Fruit fly (Drosophila melanogaster): Measurements from ENCODE around the gene CG42635.
A peak's percentile ranks its signal among the peaks of the same experiment; 100 is the strongest.

Gene CG42635

DNA sequence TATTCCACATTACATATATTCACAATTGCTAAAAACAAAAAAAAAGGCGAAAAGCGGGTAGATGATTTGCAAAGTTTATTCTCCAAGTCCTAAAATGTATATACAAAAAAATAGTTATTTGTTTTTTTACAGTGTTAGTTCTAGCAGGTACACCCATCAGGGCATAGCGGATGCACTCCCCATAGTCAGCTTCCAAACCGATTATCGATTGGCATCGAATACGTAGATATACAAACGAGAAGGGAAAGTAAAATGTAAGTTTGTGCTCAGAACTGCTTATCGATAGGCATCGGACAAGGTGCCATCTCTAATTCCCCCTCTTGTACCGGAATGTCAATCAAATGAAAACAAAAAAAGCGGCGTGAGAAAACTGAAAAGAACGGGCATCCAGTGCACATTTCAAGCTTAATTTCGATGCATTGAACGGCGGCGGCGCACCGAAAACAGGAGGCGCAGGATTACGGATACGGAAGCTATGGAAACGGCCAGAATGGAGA is 44.6 kb upstream of the CG42635 start, which contains the start of gene CG5674 (continued):
- TF ChIP-seq D19B (GFP tag; optimal IDR thresholded peaks at IDR 0.05) (no peak), CG15073 (GFP tag; optimal IDR thresholded peaks at IDR 0.05) (no peak), insv (GFP tag; optimal IDR thresholded peaks at IDR 0.05) (peak in 1 of 2 experiments; percentile 12), Sox100B (GFP tag; optimal IDR thresholded peaks at IDR 0.05) (no peak), CG10543 (GFP tag; optimal IDR thresholded peaks at IDR 0.05) (no peak), CkIIα-i1 (GFP tag; IDR thresholded peaks at IDR 0.05) (no peak), Stat92E (GFP tag; optimal IDR thresholded peaks at IDR 0.05) (no peak), Side (GFP tag; optimal IDR thresholded peaks at IDR 0.05) (no peak), Myb (GFP tag; optimal IDR thresholded peaks at IDR 0.05) (no peak), CG13775 (GFP tag; optimal IDR thresholded peaks at IDR 0.05) (peak; percentile 49), HmgZ (tag; optimal IDR thresholded peaks at IDR 0.05) (peak; percentile 75), TFAM (GFP tag; optimal IDR thresholded peaks at IDR 0.05) (no peak), inv (GFP tag; IDR thresholded peaks at IDR 0.05; ENCODE audit: partially characterized antibody) (peak; percentile 84), al (GFP tag; IDR thresholded peaks at IDR 0.05) (peak; percentile 48), H15 (GFP tag; IDR thresholded peaks at IDR 0.05) (peak; percentile 53; the same call in 1 of the 3 replicates), Opbp (GFP tag; IDR thresholded peaks at IDR 0.05; ENCODE audit: partially characterized antibody) (peak; percentile 90), CG17328 (GFP tag; IDR thresholded peaks at IDR 0.05) (peak; percentile 32; the same call in 1 of the 2 replicates), sima (GFP tag; optimal IDR thresholded peaks at IDR 0.05) (no peak), CG4730 (GFP tag; IDR thresholded peaks at IDR 0.05) (peak; percentile 50), Taf1 (GFP tag; IDR thresholded peaks at IDR 0.05) (no peak), CG9609 (GFP tag; optimal IDR thresholded peaks at IDR 0.05) (peak; percentile 67), CG18599 (GFP tag; optimal IDR thresholded peaks at IDR 0.05) (peak; percentile 40), Adf1 (GFP tag; IDR thresholded peaks at IDR 0.05) (no peak; the same call in 1 of the 2 replicates), CG2875 (GFP tag; optimal IDR thresholded peaks at IDR 0.05) (peak; percentile 5), amos (GFP tag; IDR thresholded peaks at IDR 0.05; ENCODE audit: partially characterized antibody) (peak; percentile 91), BEAF-32 (GFP tag; optimal IDR thresholded peaks at IDR 0.05) (peak; percentile 91), CG12942 (GFP tag; optimal IDR thresholded peaks at IDR 0.05) (no peak), CG12104 (GFP tag; optimal IDR thresholded peaks at IDR 0.05) (no peak), CG42726 (GFP tag; IDR thresholded peaks at IDR 0.05; ENCODE audit: partially characterized antibody) (peak; percentile 96), Trl (optimal IDR thresholded peaks at IDR 0.05) (no peak), Trl (GFP tag; optimal IDR thresholded peaks at IDR 0.05) (peak; percentile 42), Kr (GFP tag; optimal IDR thresholded peaks at IDR 0.05) (no peak), nerfin-1 (tag; optimal IDR thresholded peaks at IDR 0.05) (peak; percentile 99), CG8944 (GFP tag; optimal IDR thresholded peaks at IDR 0.05) (peak; percentile 42), CG16863 (GFP tag; optimal IDR thresholded peaks at IDR 0.05) (peak; percentile 50), emc (GFP tag; optimal IDR thresholded peaks at IDR 0.05) (no peak), Mad (GFP tag; optimal IDR thresholded peaks at IDR 0.05) (peak; percentile 49), CG10979 (tag; optimal IDR thresholded peaks at IDR 0.05) (peak; percentile 20), chn (GFP tag; optimal IDR thresholded peaks at IDR 0.05) (peak; percentile 63), jumu (GFP tag; optimal IDR thresholded peaks at IDR 0.05) (peak; percentile 34), lov (optimal IDR thresholded peaks at IDR 0.05) (no peak), lov (GFP tag; IDR thresholded peaks at IDR 0.05) (no peak), dmrt11E (tag; optimal IDR thresholded peaks at IDR 0.05) (no peak), nau (GFP tag; optimal IDR thresholded peaks at IDR 0.05) (no peak), slbo (GFP tag; IDR thresholded peaks at IDR 0.05) (peak; percentile 76), run (tag; optimal IDR thresholded peaks at IDR 0.05) (no peak), shn (GFP tag; optimal IDR thresholded peaks at IDR 0.05) (peak; percentile 13), CG14710 (tag; optimal IDR thresholded peaks at IDR 0.05) (no peak), CG1602 (GFP tag; optimal IDR thresholded peaks at IDR 0.05) (peak; percentile 52), nmo (GFP tag; optimal IDR thresholded peaks at IDR 0.05) (peak; percentile 90), wdn (GFP tag; IDR thresholded peaks at IDR 0.05) (no peak; the same call in 1 of the 2 replicates)

Data from whole organism, embryonic.